Fruit fly (Drosophila melanogaster) whole organism, embryonic: Measurements from ENCODE around the gene Mur2B.
A peak's percentile ranks its signal among the peaks of the same experiment; 100 is the strongest.

Source experiments
- ATbp ChIP-seq: fragments of 200-800 bp; sonication (Bioruptor generic); optimal IDR thresholded peaks from 2 replicates; lab custom pipeline; 2017; ENCODE audit warnings: missing biosample characterization, mild to moderate bottlenecking, missing genetic modification characterization, missing genetic modification reagents
- Abd-B ChIP-seq: fragments of 200-800 bp; sonication (Bioruptor generic); optimal IDR thresholded peaks from 2 replicates; lab custom pipeline; 2018; ENCODE audit warnings: missing biosample characterization, mild to moderate bottlenecking, missing genetic modification characterization, moderate library complexity
- CG11696 ChIP-seq: fragments of 200-800 bp; sonication (Bioruptor generic); IDR thresholded peaks from 2 replicates; pipeline ENCODE4 v1.3.6; 2022; ENCODE audit warnings: missing biosample characterization, missing genetic modification characterization
- CG12219 ChIP-seq: fragments of 200-800 bp; sonication (Bioruptor generic); optimal IDR thresholded peaks from 3 replicates; lab custom pipeline; 2018; ENCODE audit warnings: missing biosample characterization, mild to moderate bottlenecking, missing genetic modification characterization
- CG12299 ChIP-seq: fragments of 200-800 bp; sonication (Bioruptor generic); optimal IDR thresholded peaks from 2 replicates; lab custom pipeline; 2018; ENCODE audit warnings: missing biosample characterization, mild to moderate bottlenecking, missing genetic modification characterization
- CG1233 ChIP-seq: fragments of 200-800 bp; sonication (Bioruptor generic); optimal IDR thresholded peaks from 4 replicates; lab custom pipeline; 2018; ENCODE audit warnings: missing biosample characterization, mild to moderate bottlenecking, missing genetic modification characterization
- CG14441 ChIP-seq: fragments of 200-800 bp; sonication (Bioruptor generic); IDR thresholded peaks from 2 replicates; pipeline ENCODE4 v1.3.6; 2022; ENCODE audit warnings: missing biosample characterization, missing genetic modification characterization
- CG16779 ChIP-seq: fragments of 200-800 bp; sonication (Bioruptor generic); IDR thresholded peaks from 2 replicates; pipeline ENCODE4 v1.3.6; 2022; ENCODE audit warnings: missing biosample characterization, missing genetic modification characterization
- CG16813 ChIP-seq: fragments of 200-800 bp; sonication (Bioruptor generic); IDR thresholded peaks from 3 replicates; pipeline ENCODE4 v1.3.6; 2022; ENCODE audit warnings: missing biosample characterization, missing genetic modification characterization; ENCODE audit not compliant: partially characterized antibody
- CG17568 ChIP-seq: fragments of 200-800 bp; sonication (Bioruptor generic); optimal IDR thresholded peaks from 2 replicates; lab custom pipeline; 2018; ENCODE audit warnings: missing biosample characterization, mild to moderate bottlenecking, missing genetic modification characterization, moderate library complexity
- CG17912 ChIP-seq: fragments of 200-800 bp; sonication (Bioruptor generic); optimal IDR thresholded peaks from 2 replicates; lab custom pipeline; 2018; ENCODE audit warnings: missing biosample characterization, mild to moderate bottlenecking, missing genetic modification characterization
- CG18011 ChIP-seq: fragments of 200-800 bp; sonication (Bioruptor generic); optimal IDR thresholded peaks from 2 replicates; lab custom pipeline; 2017; ENCODE audit warnings: missing biosample characterization, missing genetic modification characterization, mild to moderate bottlenecking, moderate library complexity, missing genotype
- CG2129 ChIP-seq: fragments of 200-800 bp; sonication (Bioruptor generic); IDR thresholded peaks from 2 replicates; pipeline ENCODE4 v1.3.6; 2022; ENCODE audit warnings: missing biosample characterization, missing genetic modification characterization; ENCODE audit not compliant: partially characterized antibody
- CG30020 ChIP-seq: fragments of 200-800 bp; optimal IDR thresholded peaks from 2 replicates; lab custom pipeline; 2019; ENCODE audit warnings: missing biosample characterization, mild to moderate bottlenecking, missing genetic modification characterization, moderate library complexity
- CG3726 ChIP-seq: fragments of 200-800 bp; sonication (Bioruptor generic); IDR thresholded peaks from 3 replicates; pipeline ENCODE4, ENCODE4 v1.3.6; 2022; ENCODE audit warnings: missing biosample characterization, missing genetic modification characterization
- CG3847 ChIP-seq: fragments of 200-800 bp; sonication (Bioruptor generic); IDR thresholded peaks from 2 replicates; pipeline ENCODE4 v1.3.6; 2022; ENCODE audit warnings: missing biosample characterization, missing genetic modification characterization
- CG6765 ChIP-seq: fragments of 200-800 bp; sonication (Bioruptor generic); optimal IDR thresholded peaks from 3 replicates; lab custom pipeline; 2017; ENCODE audit warnings: missing biosample characterization, mild to moderate bottlenecking, missing genetic modification characterization
- CG7357 ChIP-seq: fragments of 200-800 bp; sonication (Bioruptor generic); IDR thresholded peaks from 3 replicates; pipeline ENCODE4 v1.3.6; 2022; ENCODE audit warnings: missing biosample characterization, missing genetic modification characterization
- CG8290 ChIP-seq, 3 experiments: fragments of 200-800 bp; sonication (Bioruptor generic); optimal IDR thresholded peaks; 2 replicates each; lab custom pipeline; 2016 to 2019; ENCODE audit warnings: missing biosample characterization in 3 of 3, missing genetic modification characterization in 3 of 3, mild to moderate bottlenecking in 2 of 3, moderate library complexity in 1 of 3
- CG8765 ChIP-seq: fragments of 200-800 bp; sonication (Bioruptor generic); IDR thresholded peaks from 2 replicates; pipeline ENCODE4 v1.3.6; 2022; ENCODE audit warnings: missing biosample characterization, missing genetic modification characterization
- CHES-1-like ChIP-seq: fragments of 200-800 bp; sonication (Bioruptor generic); optimal IDR thresholded peaks from 2 replicates; lab custom pipeline; 2016; ENCODE audit warnings: missing biosample characterization, missing genetic modification characterization
- CrebB ChIP-seq: fragments of 200-800 bp; sonication (Bioruptor generic); optimal IDR thresholded peaks from 3 replicates; lab custom pipeline; 2018; ENCODE audit warnings: missing biosample characterization, mild to moderate bottlenecking, missing genetic modification characterization
- Fer3 ChIP-seq: fragments of 200-800 bp; sonication (Bioruptor generic); optimal IDR thresholded peaks from 2 replicates; lab custom pipeline; 2018; ENCODE audit warnings: missing biosample characterization, mild to moderate bottlenecking, missing genetic modification characterization, moderate library complexity
- HLH54F ChIP-seq: fragments of 200-800 bp; sonication (Bioruptor generic); optimal IDR thresholded peaks from 3 replicates; lab custom pipeline; 2016; ENCODE audit warnings: missing biosample characterization, missing genetic modification characterization
- HLHmδ ChIP-seq: fragments of 200-800 bp; sonication (Bioruptor generic); optimal IDR thresholded peaks from 2 replicates; lab custom pipeline; 2018; ENCODE audit warnings: missing biosample characterization, mild to moderate bottlenecking, missing genetic modification characterization, moderate library complexity
- HmgZ ChIP-seq: fragments of 200-800 bp; sonication (Bioruptor generic); optimal IDR thresholded peaks from 2 replicates; lab custom pipeline; 2018; ENCODE audit warnings: missing biosample characterization, mild to moderate bottlenecking, missing genetic modification characterization
- Hsf ChIP-seq: fragments of 200-800 bp; sonication (Bioruptor generic); optimal IDR thresholded peaks from 3 replicates; lab custom pipeline; 2016; ENCODE audit warnings: missing biosample characterization, missing genetic modification characterization
- MESR4 ChIP-seq: fragments of 200-800 bp; sonication (Bioruptor generic); optimal IDR thresholded peaks from 2 replicates; lab custom pipeline; 2018; ENCODE audit warnings: missing biosample characterization, mild to moderate bottlenecking, missing genetic modification characterization, moderate library complexity
- Mrtf ChIP-seq: fragments of 200-800 bp; sonication (Bioruptor generic); IDR thresholded peaks from 3 replicates; pipeline ENCODE4 v1.3.6; 2022; ENCODE audit warnings: missing biosample characterization, missing genetic modification characterization
- NC2α ChIP-seq: fragments of 200-800 bp; sonication (Bioruptor generic); optimal IDR thresholded peaks from 2 replicates; lab custom pipeline; 2016; ENCODE audit warnings: missing biosample characterization, missing genetic modification characterization
- NC2β ChIP-seq: fragments of 200-800 bp; sonication (Bioruptor generic); optimal IDR thresholded peaks from 2 replicates; lab custom pipeline; 2016; ENCODE audit warnings: missing biosample characterization, missing genetic modification characterization
- Trl ChIP-seq, 3 experiments: fragments of >200 bp in 2 of 3; fragments of 200-800 bp in 1 of 3; sonication (Bioruptor generic) in 1 of 3; optimal IDR thresholded peaks; 2 replicates in 1 of 3; 3 replicates in 2 of 3; lab custom pipeline; 2016 to 2017; ENCODE audit warnings: missing biosample characterization in 1 of 3, missing genetic modification characterization in 1 of 3
- Vsx1 ChIP-seq: fragments of 200-800 bp; sonication (Bioruptor generic); optimal IDR thresholded peaks from 2 replicates; lab custom pipeline; 2017; ENCODE audit warnings: missing biosample characterization, mild to moderate bottlenecking, missing genetic modification characterization, missing genetic modification reagents
- Xbp1 ChIP-seq: fragments of 200-800 bp; sonication (Bioruptor generic); optimal IDR thresholded peaks from 3 replicates; lab custom pipeline; 2016; ENCODE audit warnings: missing biosample characterization, mild to moderate bottlenecking, missing genetic modification characterization
- cato ChIP-seq: fragments of 200-800 bp; sonication (Bioruptor generic); optimal IDR thresholded peaks from 2 replicates; lab custom pipeline; 2016; ENCODE audit warnings: missing biosample characterization, missing genetic modification characterization, borderline replicate concordance
- dimm ChIP-seq: fragments of 200-800 bp; sonication (Bioruptor generic); IDR thresholded peaks from 2 replicates; pipeline ENCODE4 v1.3.6; 2022; ENCODE audit warnings: missing biosample characterization, missing genetic modification characterization
- dysf ChIP-seq: fragments of 200-800 bp; sonication (Bioruptor generic); IDR thresholded peaks from 3 replicates; pipeline ENCODE4 v1.3.6; 2022; ENCODE audit warnings: missing biosample characterization, missing genetic modification characterization
- esg ChIP-seq: fragments of 200-800 bp; sonication (Bioruptor generic); conservative IDR thresholded peaks from 2 replicates; pipeline ENCODE4 v1.3.6; 2022; ENCODE audit warnings: missing biosample characterization, missing genetic modification characterization
- ham ChIP-seq: fragments of 200-800 bp; sonication (Bioruptor generic); IDR thresholded peaks from 2 replicates; pipeline ENCODE4 v1.3.6; 2022; ENCODE audit warnings: missing biosample characterization, missing genetic modification characterization
- lilli ChIP-seq: fragments of 200-800 bp; sonication (Bioruptor generic); optimal IDR thresholded peaks from 3 replicates; lab custom pipeline; 2016; ENCODE audit warnings: missing biosample characterization, missing genetic modification characterization
- mirr ChIP-seq: fragments of 200-800 bp; sonication (Bioruptor generic); optimal IDR thresholded peaks from 3 replicates; lab custom pipeline; 2018; ENCODE audit warnings: missing biosample characterization, mild to moderate bottlenecking, missing genetic modification characterization
- nerfin-1 ChIP-seq: fragments of 200-800 bp; sonication (Bioruptor generic); optimal IDR thresholded peaks from 3 replicates; lab custom pipeline; 2019; ENCODE audit warnings: missing biosample characterization, mild to moderate bottlenecking, missing genetic modification characterization, moderate library complexity
- nom ChIP-seq: fragments of 200-800 bp; sonication (Bioruptor generic); optimal IDR thresholded peaks from 2 replicates; lab custom pipeline; 2017; ENCODE audit warnings: missing biosample characterization, missing genetic modification characterization, mild to moderate bottlenecking, moderate library complexity, missing genetic modification reagents
- org-1 ChIP-seq: fragments of 200-800 bp; sonication (Bioruptor generic); optimal IDR thresholded peaks from 2 replicates; lab custom pipeline; 2017; ENCODE audit warnings: missing biosample characterization, missing genetic modification characterization
- pho ChIP-seq: fragments of 200-800 bp; sonication (Bioruptor generic); optimal IDR thresholded peaks from 2 replicates; lab custom pipeline; 2016; ENCODE audit warnings: missing biosample characterization, missing genetic modification characterization
- pnt ChIP-seq: fragments of 200-800 bp; sonication (Bioruptor generic); optimal IDR thresholded peaks from 3 replicates; lab custom pipeline; 2016; ENCODE audit warnings: missing biosample characterization, missing genetic modification characterization
- seq ChIP-seq: fragments of 200-800 bp; sonication (Bioruptor generic); IDR thresholded peaks from 2 replicates; pipeline ENCODE4 v1.3.6; 2022; ENCODE audit warnings: missing biosample characterization, missing genetic modification characterization
- tap ChIP-seq: fragments of 200-800 bp; optimal IDR thresholded peaks from 3 replicates; lab custom pipeline; 2019; ENCODE audit warnings: missing biosample characterization, mild to moderate bottlenecking, missing genetic modification characterization, moderate library complexity
- tgo ChIP-seq: fragments of 200-800 bp; sonication (Bioruptor generic); IDR thresholded peaks from 3 replicates; pipeline ENCODE4 v1.3.6; 2022; ENCODE audit warnings: missing biosample characterization, missing genetic modification characterization
- zfh2 ChIP-seq: fragments of 200-800 bp; sonication (Bioruptor generic); optimal IDR thresholded peaks from 2 replicates; lab custom pipeline; 2016; ENCODE audit warnings: missing biosample characterization, missing genetic modification characterization

Mur2B gene

DNA sequence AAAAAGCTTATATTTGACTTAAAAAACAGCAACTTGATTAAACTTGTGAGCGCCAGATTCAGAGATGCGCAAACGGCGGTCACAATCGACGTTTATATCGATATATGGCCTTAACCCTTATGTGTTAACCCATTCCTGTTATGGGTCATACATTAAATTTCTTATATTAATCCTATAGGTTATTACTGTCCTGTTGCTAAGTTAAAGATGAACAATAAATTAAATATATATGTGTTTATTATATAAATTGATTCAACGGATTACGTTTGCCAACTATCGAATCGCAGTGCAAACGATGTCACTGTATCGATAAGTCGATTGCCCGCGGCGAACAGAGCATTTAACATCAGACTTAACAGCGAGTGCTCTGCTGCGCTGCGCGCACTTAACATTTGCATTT, 626 bp upstream of the Mur2B start, which contains the start of the genes CG3740 and hfw (continued):
- TF ChIP-seq CG8765 (GFP tag; lab: Robert Waterston, UW) (peak; percentile 28; the same call in 1 of the 2 replicates), Xbp1 (peak; percentile 76), CG11696 (GFP tag; lab: Robert Waterston, UW) (no peak), CG18011 (GFP tag; lab: Kevin White, UChicago) (peak; percentile 40), CG3726 (GFP tag; lab: Robert Waterston, UW) (no peak), tgo (peak; percentile 77), HmgZ (peak; percentile 71), CG12299 (tag; lab: Kevin White, UChicago) (peak; percentile 40), lilli (GFP tag; lab: Kevin White, UChicago) (peak; percentile 71), Abd-B (GFP tag; lab: Kevin White, UChicago) (peak; percentile 73), CG16813 (GFP tag; lab: Robert Waterston, UW) (peak; percentile 94), Vsx1 (GFP tag; lab: Kevin White, UChicago) (no peak), pho (GFP tag; lab: Kevin White, UChicago) (peak; percentile 23), HLHmδ (no peak), ATbp (GFP tag; lab: Kevin White, UChicago) (peak; percentile 18), CG17912 (GFP tag; lab: Kevin White, UChicago) (no peak), CG30020 (peak; percentile 53), nom (GFP tag; lab: Kevin White, UChicago) (no peak), NC2β (GFP tag; lab: Kevin White, UChicago) (no peak), CG16779 (GFP tag; lab: Robert Waterston, UW) (0 out of 2 replicates have a peak, but pooled peaks have one; percentile 29), CG1233 (GFP tag; lab: Kevin White, UChicago) (peak; percentile 46), CG7357 (GFP tag; lab: Robert Waterston, UW) (peak; percentile 69), CG3847 (GFP tag; lab: Robert Waterston, UW) (peak; percentile 80), CrebB (no peak), nerfin-1 (peak; percentile 3), seq (GFP tag; lab: Robert Waterston, UW) (peak; percentile 48; the same call in 1 of the 2 replicates), MESR4 (no peak), CG14441 (peak; percentile 84), CG17568 (no peak), Fer3 (tag; lab: Kevin White, UChicago) (peak; percentile 53), org-1 (GFP tag; lab: Kevin White, UChicago) (no peak), esg (GFP tag; lab: Robert Waterston, UW) (peak; percentile 73), CG12219 (no peak), dysf (GFP tag; lab: Robert Waterston, UW) (peak; percentile 76), NC2α (GFP tag; lab: Kevin White, UChicago) (no peak), Hsf (GFP tag; lab: Kevin White, UChicago) (peak; percentile 38), CHES-1-like (GFP tag; lab: Kevin White, UChicago) (peak; percentile 17), cato (peak; percentile 24), HLH54F (no peak), dimm (GFP tag; lab: Robert Waterston, UW) (peak; percentile 34; the same call in 1 of the 2 replicates), CG2129 (GFP tag; lab: Robert Waterston, UW) (peak; percentile 88), CG8290 (GFP tag; optimal IDR thresholded peaks at IDR 0.05; lab: Kevin White, UChicago) (peak; percentile 51), CG8290 (tag; optimal IDR thresholded peaks at IDR 0.05; lab: Kevin White, UChicago) (peak in 1 of 2 experiments; percentile 29), Mrtf (peak; percentile 51; the same call in 1 of the 3 replicates), pnt (GFP tag; lab: Kevin White, UChicago) (peak; percentile 5), Trl (optimal IDR thresholded peaks at IDR 0.05; lab: Kevin White, UChicago) (no peak), Trl (GFP tag; optimal IDR thresholded peaks at IDR 0.05; lab: Kevin White, UChicago) (no peak), ham (GFP tag; lab: Robert Waterston, UW) (no peak), tap (tag; lab: Kevin White, UChicago) (no peak), mirr (GFP tag; lab: Kevin White, UChicago) (no peak), zfh2 (GFP tag; lab: Kevin White, UChicago) (peak; percentile 39), CG6765 (GFP tag; lab: Kevin White, UChicago) (no peak)
